Fruit fly (Drosophila melanogaster) whole organism, embryonic: ENCODE results near the gene CG13623.

Experiments used
- Aef1 ChIP-seq: fragments of 200-800 bp; sonication (Bioruptor generic); IDR thresholded peaks from 3 replicates; pipeline ENCODE4 v1.3.6; 2022; ENCODE audit warnings: missing biosample characterization, missing genetic modification characterization
- Antp ChIP-seq: fragments of 200-800 bp; sonication (Bioruptor generic); optimal IDR thresholded peaks from 3 replicates; lab custom pipeline; 2016; ENCODE audit warnings: missing biosample characterization, missing genetic modification characterization
- B-H2 ChIP-seq: fragments of 200-800 bp; sonication (Bioruptor generic); optimal IDR thresholded peaks from 2 replicates; lab custom pipeline; 2018; ENCODE audit warnings: missing biosample characterization, mild to moderate bottlenecking, missing genetic modification characterization
- C15 ChIP-seq: fragments of 200-800 bp; sonication (Bioruptor generic); IDR thresholded peaks from 3 replicates; pipeline ENCODE4 v1.3.6; 2022; ENCODE audit warnings: missing biosample characterization, missing genetic modification characterization
- CG11504 ChIP-seq: fragments of 200-800 bp; sonication (Bioruptor generic); optimal IDR thresholded peaks from 3 replicates; lab custom pipeline; 2019; ENCODE audit warnings: missing biosample characterization, mild to moderate bottlenecking, missing genetic modification characterization, moderate library complexity
- CG13624 ChIP-seq: fragments of 200-800 bp; sonication (Bioruptor generic); optimal IDR thresholded peaks from 2 replicates; lab custom pipeline; 2016; ENCODE audit warnings: missing biosample characterization, missing genetic modification characterization
- CG18619 ChIP-seq: fragments of 200-800 bp; sonication (Bioruptor generic); optimal IDR thresholded peaks from 3 replicates; lab custom pipeline; 2017; ENCODE audit warnings: missing biosample characterization, mild to moderate bottlenecking, missing genetic modification characterization
- CG2678 ChIP-seq: fragments of 200-800 bp; sonication (Bioruptor generic); optimal IDR thresholded peaks from 3 replicates; lab custom pipeline; 2019; ENCODE audit warnings: missing biosample characterization, mild to moderate bottlenecking, missing genetic modification characterization, moderate library complexity
- CG31441 ChIP-seq: fragments of 200-800 bp; sonication (Bioruptor generic); IDR thresholded peaks from 2 replicates; pipeline ENCODE4 v1.3.6; 2022; ENCODE audit warnings: missing biosample characterization, missing genetic modification characterization
- CG3847 ChIP-seq: fragments of 200-800 bp; sonication (Bioruptor generic); IDR thresholded peaks from 2 replicates; pipeline ENCODE4 v1.3.6; 2022; ENCODE audit warnings: missing biosample characterization, missing genetic modification characterization
- CG3995 ChIP-seq: fragments of 200-800 bp; sonication (Bioruptor generic); optimal IDR thresholded peaks from 3 replicates; lab custom pipeline; 2016; ENCODE audit warnings: missing biosample characterization, missing genetic modification characterization
- CG5953 ChIP-seq: fragments of 200-800 bp; sonication (Bioruptor generic); IDR thresholded peaks from 2 replicates; pipeline ENCODE4 v1.3.6; 2022; ENCODE audit warnings: missing biosample characterization, missing genetic modification characterization
- CG6175 ChIP-seq: fragments of 200-800 bp; sonication (Bioruptor generic); IDR thresholded peaks from 3 replicates; pipeline ENCODE4 v1.3.6; 2022; ENCODE audit warnings: missing biosample characterization, missing genetic modification characterization
- CG6791 ChIP-seq: fragments of 200-800 bp; sonication (Bioruptor generic); IDR thresholded peaks from 3 replicates; pipeline ENCODE4 v1.3.6; 2022; ENCODE audit warnings: missing biosample characterization, missing genetic modification characterization; ENCODE audit not compliant: partially characterized antibody
- CG6813 ChIP-seq: fragments of 200-800 bp; sonication (Bioruptor generic); optimal IDR thresholded peaks from 2 replicates; lab custom pipeline; 2017; ENCODE audit warnings: missing biosample characterization, missing genetic modification characterization, mild to moderate bottlenecking, moderate library complexity, missing genetic modification reagents
- CG7839 ChIP-seq: fragments of 200-800 bp; sonication (Bioruptor generic); optimal IDR thresholded peaks from 3 replicates; lab custom pipeline; 2018; ENCODE audit warnings: missing biosample characterization, mild to moderate bottlenecking, missing genetic modification characterization, moderate library complexity
- CG8290 ChIP-seq, 3 experiments: fragments of 200-800 bp; sonication (Bioruptor generic); optimal IDR thresholded peaks; 2 replicates each; lab custom pipeline; 2016 to 2019; ENCODE audit warnings: missing biosample characterization in 3 of 3, missing genetic modification characterization in 3 of 3, mild to moderate bottlenecking in 2 of 3, moderate library complexity in 1 of 3
- CHES-1-like ChIP-seq: fragments of 200-800 bp; sonication (Bioruptor generic); optimal IDR thresholded peaks from 2 replicates; lab custom pipeline; 2016; ENCODE audit warnings: missing biosample characterization, missing genetic modification characterization
- CrebB ChIP-seq: fragments of 200-800 bp; sonication (Bioruptor generic); optimal IDR thresholded peaks from 3 replicates; lab custom pipeline; 2018; ENCODE audit warnings: missing biosample characterization, mild to moderate bottlenecking, missing genetic modification characterization
- Dek ChIP-seq: fragments of 200-800 bp; sonication (Bioruptor generic); optimal IDR thresholded peaks from 3 replicates; lab custom pipeline; 2019; ENCODE audit warnings: missing biosample characterization, mild to moderate bottlenecking, missing genetic modification characterization, moderate library complexity
- Dip3 ChIP-seq: fragments of 200-800 bp; sonication (Bioruptor generic); optimal IDR thresholded peaks from 3 replicates; lab custom pipeline; 2016; ENCODE audit warnings: missing biosample characterization, missing genetic modification characterization
- Doc3 ChIP-seq: fragments of 200-800 bp; sonication (Bioruptor generic); IDR thresholded peaks from 3 replicates; pipeline ENCODE4 v1.3.6; 2022; ENCODE audit warnings: missing biosample characterization, missing genetic modification characterization; ENCODE audit not compliant: partially characterized antibody
- E2f2 ChIP-seq: fragments of 200-800 bp; sonication (Bioruptor generic); IDR thresholded peaks from 2 replicates; pipeline ENCODE4 v1.3.6; 2022; ENCODE audit warnings: missing biosample characterization, missing genetic modification characterization
- Eip74EF ChIP-seq, 2 experiments: fragments of 200-800 bp in 1 of 2; fragments of >200 bp in 1 of 2; sonication (Bioruptor generic) in 1 of 2; optimal IDR thresholded peaks; 2 replicates each; lab custom pipeline; 2017 to 2019; ENCODE audit warnings: missing biosample characterization in 2 of 2, missing genetic modification characterization in 2 of 2, mild to moderate bottlenecking in 1 of 2, moderate library complexity in 1 of 2
- Fer3 ChIP-seq: fragments of 200-800 bp; sonication (Bioruptor generic); optimal IDR thresholded peaks from 2 replicates; lab custom pipeline; 2018; ENCODE audit warnings: missing biosample characterization, mild to moderate bottlenecking, missing genetic modification characterization, moderate library complexity
- GATAe ChIP-seq: fragments of 200-800 bp; sonication (Bioruptor generic); conservative IDR thresholded peaks from 2 replicates; pipeline ENCODE4 v1.3.6; 2022; ENCODE audit warnings: missing biosample characterization, missing genetic modification characterization
- Hand ChIP-seq: fragments of 200-800 bp; sonication (Bioruptor generic); optimal IDR thresholded peaks from 2 replicates; lab custom pipeline; 2017; ENCODE audit warnings: mild to moderate bottlenecking, missing biosample characterization, missing genetic modification reagents, missing genetic modification characterization
- NK7.1 ChIP-seq: fragments of 200-800 bp; sonication (Bioruptor generic); optimal IDR thresholded peaks from 3 replicates; lab custom pipeline; 2016; ENCODE audit warnings: missing biosample characterization, missing genetic modification characterization
- NfI ChIP-seq: fragments of 200-800 bp; sonication (Bioruptor generic); optimal IDR thresholded peaks from 3 replicates; lab custom pipeline; 2018; ENCODE audit warnings: missing biosample characterization, mild to moderate bottlenecking, missing genetic modification characterization, moderate library complexity
- Sry-δ ChIP-seq: fragments of 200-800 bp; sonication (Bioruptor generic); optimal IDR thresholded peaks from 2 replicates; lab custom pipeline; 2016; ENCODE audit warnings: missing biosample characterization, missing genetic modification characterization
- TFAM ChIP-seq: fragments of 200-800 bp; sonication (Bioruptor generic); optimal IDR thresholded peaks from 2 replicates; lab custom pipeline; 2017; ENCODE audit warnings: missing biosample characterization, missing genetic modification characterization, inconsistent platforms
- Taf1 ChIP-seq: fragments of 200-800 bp; sonication (Bioruptor generic); IDR thresholded peaks from 2 replicates; pipeline ENCODE4 v1.3.6; 2022; ENCODE audit warnings: missing biosample characterization, missing genetic modification characterization
- ara ChIP-seq: fragments of 200-800 bp; sonication (Bioruptor generic); IDR thresholded peaks from 2 replicates; pipeline ENCODE4 v1.3.6; 2022; ENCODE audit warnings: missing biosample characterization, missing genetic modification characterization
- dm ChIP-seq: fragments of 200-800 bp; sonication (Bioruptor generic); optimal IDR thresholded peaks from 3 replicates; lab custom pipeline; 2016; ENCODE audit warnings: missing biosample characterization, missing genetic modification characterization
- esg ChIP-seq: fragments of 200-800 bp; sonication (Bioruptor generic); conservative IDR thresholded peaks from 2 replicates; pipeline ENCODE4 v1.3.6; 2022; ENCODE audit warnings: missing biosample characterization, missing genetic modification characterization
- ewg ChIP-seq: fragments of 200-800 bp; sonication (Bioruptor generic); optimal IDR thresholded peaks from 3 replicates; lab custom pipeline; 2017; ENCODE audit warnings: mild to moderate bottlenecking, missing biosample characterization, missing genetic modification reagents, missing genetic modification characterization
- fd102C ChIP-seq: fragments of 200-800 bp; sonication (Bioruptor generic); optimal IDR thresholded peaks from 2 replicates; lab custom pipeline; 2018; ENCODE audit warnings: missing biosample characterization, mild to moderate bottlenecking, missing genetic modification characterization, moderate library complexity
- fd64A ChIP-seq: fragments of 200-800 bp; sonication (Bioruptor generic); optimal IDR thresholded peaks from 3 replicates; lab custom pipeline; 2018; ENCODE audit warnings: missing biosample characterization, mild to moderate bottlenecking, missing genetic modification characterization
- fd96Cb ChIP-seq: fragments of 200-800 bp; sonication (Bioruptor generic); optimal IDR thresholded peaks from 2 replicates; lab custom pipeline; 2018; ENCODE audit warnings: missing biosample characterization, mild to moderate bottlenecking, missing genetic modification characterization, moderate library complexity
- gfzf ChIP-seq: fragments of 200-800 bp; sonication (Bioruptor generic); optimal IDR thresholded peaks from 2 replicates; lab custom pipeline; 2016; ENCODE audit warnings: missing biosample characterization, mild to moderate bottlenecking, missing genetic modification characterization, moderate library complexity
- gt ChIP-seq: fragments of 200-800 bp; sonication (Bioruptor generic); IDR thresholded peaks from 2 replicates; pipeline ENCODE4 v1.3.6; 2022; ENCODE audit warnings: missing biosample characterization, missing genetic modification characterization
- kay ChIP-seq: fragments of 200-800 bp; sonication (Bioruptor generic); optimal IDR thresholded peaks from 2 replicates; lab custom pipeline; 2016; ENCODE audit warnings: missing biosample characterization, missing genetic modification characterization
- knrl ChIP-seq: fragments of 200-800 bp; sonication (Bioruptor generic); IDR thresholded peaks from 3 replicates; pipeline ENCODE4 v1.3.6; 2022; ENCODE audit warnings: missing biosample characterization, missing genetic modification characterization; ENCODE audit not compliant: partially characterized antibody
- lab ChIP-seq: fragments of 200-800 bp; sonication (Bioruptor generic); optimal IDR thresholded peaks from 3 replicates; lab custom pipeline; 2017; ENCODE audit warnings: missing biosample characterization, missing genetic modification characterization, mild to moderate bottlenecking, moderate library complexity, missing genetic modification reagents
- pita ChIP-seq: fragments of 200-800 bp; sonication (Bioruptor generic); optimal IDR thresholded peaks from 2 replicates; lab custom pipeline; 2017; ENCODE audit warnings: missing biosample characterization, mild to moderate bottlenecking, missing genetic modification characterization
- ranshi ChIP-seq: fragments of 200-800 bp; sonication (Bioruptor generic); IDR thresholded peaks from 2 replicates; pipeline ENCODE4 v1.3.6; 2022; ENCODE audit warnings: missing biosample characterization, missing genetic modification characterization
- sens ChIP-seq: fragments of 200-800 bp; sonication (Bioruptor generic); peaks from one replicate; lab custom pipeline; 2016; ENCODE audit warnings: missing biosample characterization, missing genetic modification characterization
- sug ChIP-seq: fragments of 200-800 bp; optimal IDR thresholded peaks from 2 replicates; lab custom pipeline; 2019; ENCODE audit warnings: missing biosample characterization, mild to moderate bottlenecking, missing genetic modification characterization, moderate library complexity
- trh ChIP-seq: fragments of 200-800 bp; sonication (Bioruptor generic); optimal IDR thresholded peaks from 2 replicates; lab custom pipeline; 2016; ENCODE audit warnings: missing biosample characterization, missing genetic modification characterization

CG13623 gene

dm6 chr3R:24568251-24568932, 38.0 kb upstream of the CG13623 start (continued):
- no peak for TF ChIP-seq NfI
- no peak for TF ChIP-seq ewg (GFP tag; lab: Kevin White, UChicago)
- no peak for TF ChIP-seq knrl (GFP tag; lab: Robert Waterston, UW)
- TF ChIP-seq sug (tag; lab: Kevin White, UChicago) = peak; percentile 76
- TF ChIP-seq gt = no peak
- TF ChIP-seq fd96Cb (tag; lab: Kevin White, UChicago) = no peak
- TF ChIP-seq CG3847 (GFP tag; lab: Robert Waterston, UW) = no peak
- no peak for TF ChIP-seq Sry-δ (GFP tag; lab: Kevin White, UChicago)
- TF ChIP-seq NK7.1 (GFP tag; lab: Kevin White, UChicago) = no peak
- peak; percentile 58 for TF ChIP-seq GATAe (GFP tag; lab: Robert Waterston, UW)
- TF ChIP-seq CG11504 (tag; lab: Kevin White, UChicago) = no peak
- no peak for TF ChIP-seq ara (GFP tag; lab: Robert Waterston, UW)
- no peak for TF ChIP-seq Fer3
- TF ChIP-seq Eip74EF (GFP tag; optimal IDR thresholded peaks at IDR 0.05; lab: Kevin White, UChicago) = no peak
- no peak for TF ChIP-seq CG31441 (GFP tag; lab: Robert Waterston, UW)
- no peak for TF ChIP-seq esg (GFP tag; lab: Robert Waterston, UW)
- no peak for TF ChIP-seq Aef1 (GFP tag; lab: Robert Waterston, UW)
- TF ChIP-seq Antp (GFP tag; lab: Kevin White, UChicago) = no peak
- TF ChIP-seq Dip3 = no peak
- TF ChIP-seq ranshi (GFP tag; lab: Robert Waterston, UW) = no peak
- no peak for TF ChIP-seq C15 (GFP tag; lab: Robert Waterston, UW)
- TF ChIP-seq fd102C = no peak
- TF ChIP-seq fd64A (GFP tag; lab: Kevin White, UChicago) = no peak
- no peak for TF ChIP-seq CG7839 (tag; lab: Kevin White, UChicago)
- TF ChIP-seq lab (GFP tag; lab: Kevin White, UChicago) = peak; percentile 9
- TF ChIP-seq CG18619 (GFP tag; lab: Kevin White, UChicago) = no peak
- TF ChIP-seq CG13624 (GFP tag; lab: Kevin White, UChicago) = peak; percentile 7
- TF ChIP-seq E2f2 (GFP tag; lab: Robert Waterston, UW) = no peak
- no peak for TF ChIP-seq B-H2 (GFP tag; lab: Kevin White, UChicago)

DNA sequence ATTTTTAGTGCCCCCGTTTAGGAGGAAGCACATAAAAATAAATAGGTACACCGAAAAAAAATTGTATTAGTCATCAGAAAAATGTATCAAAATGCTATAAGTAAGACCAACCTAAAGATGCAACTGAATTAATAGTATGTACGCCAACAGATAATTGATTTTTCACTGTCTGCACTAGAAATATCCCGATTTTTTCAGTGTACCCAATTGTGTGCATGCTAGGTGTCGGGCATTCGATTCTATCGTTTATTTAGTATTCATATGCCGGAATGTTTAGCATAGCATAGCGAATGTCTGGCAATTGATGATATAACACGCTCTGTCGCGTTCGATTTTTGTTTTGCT, 37.0 kb upstream of the CG13623 start:
- peak; percentile 75 for TF ChIP-seq trh (GFP tag; lab: Kevin White, UChicago)
- TF ChIP-seq TFAM (GFP tag; lab: Kevin White, UChicago) = no peak
- peak; percentile 26 for TF ChIP-seq CG8290 (GFP tag; optimal IDR thresholded peaks at IDR 0.05; lab: Kevin White, UChicago)
- peak in 1 of 2 experiments; percentile 95 for TF ChIP-seq CG8290 (tag; optimal IDR thresholded peaks at IDR 0.05; lab: Kevin White, UChicago)
- TF ChIP-seq kay (GFP tag; lab: Kevin White, UChicago) = peak; percentile 67
- TF ChIP-seq CG3995 (GFP tag; lab: Kevin White, UChicago) = peak; percentile 45
- no peak for TF ChIP-seq CG6791
- TF ChIP-seq ewg (GFP tag; lab: Kevin White, UChicago) = peak; percentile 75
- TF ChIP-seq CHES-1-like (GFP tag; lab: Kevin White, UChicago) = peak; percentile 86
- peak; percentile 71 for TF ChIP-seq CG6813 (GFP tag; lab: Kevin White, UChicago)
- no peak for TF ChIP-seq gfzf
- peak; percentile 71 for TF ChIP-seq Taf1 (GFP tag; lab: Robert Waterston, UW)
- peak; percentile 98 for TF ChIP-seq sens (GFP tag; lab: Kevin White, UChicago)
- TF ChIP-seq dm (GFP tag; lab: Kevin White, UChicago) = peak; percentile 72
- peak; percentile 81 for TF ChIP-seq Dek (tag; lab: Kevin White, UChicago)
- peak; percentile 64 for TF ChIP-seq CrebB (tag; lab: Kevin White, UChicago)
- peak; percentile 77 for TF ChIP-seq CG5953 (GFP tag; lab: Robert Waterston, UW)
- peak; percentile 91 for TF ChIP-seq CG2678 (tag; lab: Kevin White, UChicago)
- no peak for TF ChIP-seq pita
- TF ChIP-seq Doc3 (GFP tag; lab: Robert Waterston, UW) = no peak
- peak; percentile 88 for TF ChIP-seq Aef1 (GFP tag; lab: Robert Waterston, UW)
- peak; percentile 73; the same call in 2 of the 3 replicates for TF ChIP-seq CG6175
- peak; percentile 47 for TF ChIP-seq Hand (GFP tag; lab: Kevin White, UChicago)
